Worm (Caenorhabditis elegans) whole organism, L4 larva: Measurements from ENCODE around the gene str-254.

Source experiments
- D1046.2 ChIP-seq: fragments of 200-800 bp; sonication (Bioruptor generic); IDR thresholded peaks from 2 replicates; pipeline ENCODE4 v1.3.6; 2022; ENCODE audit warnings: missing genetic modification characterization, missing compliant biosample characterization
- lim-7 ChIP-seq: fragments of 200-800 bp; sonication (Bioruptor generic); IDR thresholded peaks from 2 replicates; pipeline ENCODE4 v1.3.6; 2022; ENCODE audit warnings: missing genetic modification characterization, missing compliant biosample characterization
- lin-39 ChIP-seq: fragments of 150-350 bp; optimal IDR thresholded peaks from 2 replicates; lab custom pipeline; 2014; ENCODE audit warnings: missing biosample characterization, missing genetic modification reagents, missing genetic modification characterization
- nhr-11 ChIP-seq: fragments of 150-350 bp; optimal IDR thresholded peaks from 2 replicates; lab custom pipeline; 2014; ENCODE audit warnings: missing biosample characterization, missing genetic modification characterization
- pha-4 ChIP-seq, 2 experiments: fragments of 150-350 bp in 1 of 2; fragments of 200-800 bp in 1 of 2; sonication (Bioruptor generic) in 1 of 2; IDR thresholded peaks in 1 of 2; optimal IDR thresholded peaks in 1 of 2; 2 replicates each; pipeline versions ENCODE4 v1.3.6 to Lab custom; 2014 to 2022; ENCODE audit warnings: missing genetic modification characterization in 2 of 2, missing genetic modification reagents in 2 of 2, missing biosample characterization in 1 of 2, missing compliant biosample characterization in 1 of 2
- snpc-4 ChIP-seq: fragments of 150-350 bp; optimal IDR thresholded peaks from 2 replicates; lab custom pipeline; 2014; ENCODE audit warnings: missing biosample characterization, missing genetic modification characterization
- zfp-2 ChIP-seq: sonication (generic microtip); optimal IDR thresholded peaks from 2 replicates; lab custom pipeline; 2016; ENCODE audit warnings: mild to moderate bottlenecking, missing genetic modification characterization, missing compliant biosample characterization

ce11 chrV:16127401-16127800 is 25.9 kb downstream of the str-254 start, which contains the start of gene fbxa-143:
- TF ChIP-seq zfp-2 (tag; lab: Kevin White, UChicago) (no peak), D1046.2 (GFP tag; lab: Robert Waterston, UW) (no peak), pha-4 (GFP tag; IDR thresholded peaks at IDR 0.05; lab: Robert Waterston, UW) (no peak), pha-4 (tag; optimal IDR thresholded peaks at IDR 0.05; lab: Kevin White, UChicago) (no peak), lin-39 (no peak), snpc-4 (tag; lab: Kevin White, UChicago) (no peak), lim-7 (GFP tag; lab: Robert Waterston, UW) (no peak), nhr-11 (tag; lab: Kevin White, UChicago) (no peak)
